Fruit fly (Drosophila melanogaster) whole organism, adult: ENCODE measurements around the gene Ada2a.

Source experiments
- CG11617 ChIP-seq: fragments of 200-800 bp; sonication (Bioruptor generic); optimal IDR thresholded peaks from 2 replicates; lab custom pipeline; 2017; ENCODE audit warnings: mild to moderate bottlenecking, missing biosample characterization, missing genetic modification reagents, missing genetic modification characterization
- CG12768 ChIP-seq: fragments of 200-800 bp; sonication (Bioruptor generic); optimal IDR thresholded peaks from 2 replicates; lab custom pipeline; 2017; ENCODE audit warnings: missing biosample characterization, missing genetic modification characterization, mild to moderate bottlenecking, moderate library complexity, missing genetic modification reagents
- CG14711 ChIP-seq: fragments of 200-800 bp; sonication (Bioruptor generic); optimal IDR thresholded peaks from 2 replicates; lab custom pipeline; 2018; ENCODE audit warnings: missing biosample characterization, mild to moderate bottlenecking, missing genetic modification characterization, moderate library complexity
- CG1620 ChIP-seq: fragments of 200-800 bp; sonication (Bioruptor generic); optimal IDR thresholded peaks from 2 replicates; lab custom pipeline; 2016; ENCODE audit warnings: missing biosample characterization, missing genetic modification characterization
- CG33017 ChIP-seq: fragments of 200-800 bp; sonication (Bioruptor generic); optimal IDR thresholded peaks from 2 replicates; lab custom pipeline; 2018; ENCODE audit warnings: missing biosample characterization, mild to moderate bottlenecking, missing genetic modification characterization, moderate library complexity
- CG5204 ChIP-seq: fragments of 200-800 bp; sonication (Bioruptor generic); optimal IDR thresholded peaks from 2 replicates; lab custom pipeline; 2016; ENCODE audit warnings: missing biosample characterization, missing genetic modification characterization
- CG7045 ChIP-seq: fragments of 200-800 bp; sonication (Bioruptor generic); optimal IDR thresholded peaks from 2 replicates; lab custom pipeline; 2017; ENCODE audit warnings: missing biosample characterization, mild to moderate bottlenecking, missing genetic modification characterization
- CG7101 ChIP-seq: fragments of 200-800 bp; sonication (Bioruptor generic); optimal IDR thresholded peaks from 2 replicates; lab custom pipeline; 2018; ENCODE audit warnings: missing biosample characterization, mild to moderate bottlenecking, missing genetic modification characterization, moderate library complexity
- Clk ChIP-seq: fragments of 200-800 bp; sonication (Bioruptor generic); optimal IDR thresholded peaks from 2 replicates; lab custom pipeline; 2017; ENCODE audit warnings: missing biosample characterization, missing genetic modification characterization
- Crg-1 ChIP-seq: fragments of 200-800 bp; sonication (Bioruptor generic); optimal IDR thresholded peaks from 2 replicates; lab custom pipeline; 2016; ENCODE audit warnings: missing biosample characterization, missing genetic modification characterization
- Hr96 ChIP-seq: fragments of 200-800 bp; sonication (Bioruptor generic); optimal IDR thresholded peaks from 2 replicates; lab custom pipeline; 2016; ENCODE audit warnings: missing biosample characterization, missing genetic modification characterization
- Mnt ChIP-seq: fragments of 200-800 bp; sonication (Bioruptor generic); optimal IDR thresholded peaks from 2 replicates; lab custom pipeline; 2016; ENCODE audit warnings: missing biosample characterization, mild to moderate bottlenecking, missing genetic modification characterization
- bab1 ChIP-seq: fragments of 200-800 bp; sonication (Bioruptor generic); optimal IDR thresholded peaks from 3 replicates; lab custom pipeline; 2019; ENCODE audit warnings: missing biosample characterization, mild to moderate bottlenecking, missing genetic modification characterization, moderate library complexity
- cic ChIP-seq: fragments of 200-800 bp; sonication (Bioruptor generic); optimal IDR thresholded peaks from 2 replicates; lab custom pipeline; 2017; ENCODE audit warnings: missing biosample characterization, mild to moderate bottlenecking, missing genetic modification characterization, moderate library complexity
- cnc ChIP-seq, 2 experiments: fragments of >200 bp; optimal IDR thresholded peaks; 2 replicates each; lab custom pipeline; 2017
- kay ChIP-seq: fragments of 200-800 bp; sonication (Bioruptor generic); peaks from one replicate; lab custom pipeline; 2016; ENCODE audit warnings: missing biosample characterization, missing genetic modification characterization, borderline replicate concordance
- ovo ChIP-seq: fragments of 200-800 bp; sonication (Bioruptor generic); optimal IDR thresholded peaks from 2 replicates; lab custom pipeline; 2016; ENCODE audit warnings: missing biosample characterization, missing genetic modification characterization
- pad ChIP-seq: fragments of 200-800 bp; sonication (Bioruptor generic); optimal IDR thresholded peaks from 3 replicates; lab custom pipeline; 2017; ENCODE audit warnings: missing biosample characterization, missing genetic modification characterization, mild to moderate bottlenecking, moderate library complexity, missing genetic modification reagents
- tj ChIP-seq: fragments of 200-800 bp; sonication (Bioruptor generic); optimal IDR thresholded peaks from 3 replicates; lab custom pipeline; 2017; ENCODE audit warnings: missing biosample characterization, mild to moderate bottlenecking, missing genetic modification characterization, moderate library complexity
- toe ChIP-seq: fragments of 200-800 bp; sonication (Bioruptor generic); optimal IDR thresholded peaks from 2 replicates; lab custom pipeline; 2016; ENCODE audit warnings: missing biosample characterization, missing genetic modification characterization

The Ada2a gene

DNA sequence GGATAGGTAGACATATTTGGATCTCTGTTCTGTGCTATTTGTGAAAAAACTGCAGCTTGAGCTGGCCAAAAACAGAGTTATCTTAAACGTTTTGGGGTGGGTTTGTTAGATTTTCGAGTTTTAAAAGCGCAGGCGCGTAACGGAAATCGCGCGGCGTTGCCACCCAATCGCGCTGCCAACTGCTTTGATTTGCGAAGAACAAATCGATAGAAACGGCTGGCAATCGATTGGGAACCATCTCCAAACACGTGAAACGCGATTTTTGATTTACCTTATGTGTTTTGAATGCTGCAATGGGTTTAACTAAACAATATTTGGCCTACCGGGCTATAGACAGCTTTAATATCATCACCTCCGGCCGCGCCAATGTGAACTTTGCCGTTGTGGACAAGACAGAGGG is 28.2 kb upstream of the Ada2a start, which contains the start of the genes CG14312 and CG8064:
CG14312 (minus strand) TSS at position 88 of the 400 bp plus-strand sequence.
CG8064 (plus strand) TSS at position 220 of the 400 bp plus-strand sequence.
- TF ChIP-seq bab1 (peak; percentile 11), ovo (GFP tag; lab: Kevin White, UChicago) (no peak), Mnt (GFP tag; lab: Kevin White, UChicago) (peak; percentile 97)

DNA sequence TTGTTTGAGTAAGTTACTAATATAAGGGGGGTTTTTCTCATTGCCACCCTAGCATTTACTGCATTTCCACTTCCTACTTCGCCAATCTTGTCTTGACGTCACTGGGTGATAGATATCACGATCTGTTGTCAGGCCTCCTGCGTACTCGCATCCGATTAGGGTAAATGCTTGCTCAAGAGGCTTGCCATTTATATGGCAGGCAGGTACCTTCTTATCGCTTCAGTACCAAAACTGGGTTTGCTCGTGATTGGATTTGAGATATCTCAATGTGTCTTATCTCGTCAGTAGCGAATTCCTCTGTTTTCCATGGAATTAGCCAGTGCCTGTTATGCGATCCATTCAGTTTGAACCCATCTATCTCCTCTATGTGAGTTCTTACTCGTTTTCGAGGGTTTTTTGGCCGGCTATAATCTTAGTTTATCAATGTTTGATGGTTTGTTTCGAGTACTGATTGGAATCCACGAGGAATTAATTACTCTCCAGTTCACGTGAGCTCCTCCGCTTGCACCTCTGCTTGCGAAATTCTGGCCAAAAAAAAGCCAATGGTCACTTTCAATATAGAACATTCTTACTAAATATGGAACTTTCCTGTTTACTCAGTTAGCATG is 25.7 kb upstream of the Ada2a start:
- TF ChIP-seq CG1620 (GFP tag; lab: Kevin White, UChicago) (no peak), cic (GFP tag; lab: Kevin White, UChicago) (no peak), pad (no peak)

DNA sequence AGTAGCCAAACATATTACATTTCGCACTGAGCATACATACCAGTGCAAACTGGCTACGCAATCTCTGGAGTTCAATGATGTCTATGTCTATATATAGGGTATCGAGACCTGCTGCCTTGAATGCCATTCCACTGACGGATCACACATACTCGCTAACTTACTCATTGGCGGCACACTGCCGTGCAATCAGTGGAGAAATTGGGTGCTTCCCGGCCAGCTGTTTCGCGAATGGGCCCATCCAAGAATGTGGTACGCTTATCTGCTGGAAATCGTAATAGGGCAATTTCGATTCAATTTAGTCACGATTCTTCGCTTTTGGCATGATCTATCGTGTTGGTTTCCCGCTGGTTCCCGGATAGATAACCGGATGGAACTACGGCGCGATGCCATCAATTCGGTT is 24.8 kb upstream of the Ada2a start:
- no peak for TF ChIP-seq Clk (GFP tag; lab: Kevin White, UChicago)
- no peak for TF ChIP-seq CG14711 (tag; lab: Kevin White, UChicago)
- no peak for TF ChIP-seq CG5204 (GFP tag; lab: Kevin White, UChicago)
- no peak for TF ChIP-seq cnc (optimal IDR thresholded peaks at IDR 0.05; lab: Kevin White, UChicago)
- no peak for TF ChIP-seq ovo (GFP tag; lab: Kevin White, UChicago)
- no peak for TF ChIP-seq CG7101 (tag; lab: Kevin White, UChicago)
- no peak for TF ChIP-seq Crg-1 (GFP tag; lab: Kevin White, UChicago)
- no peak for TF ChIP-seq CG12768 (GFP tag; lab: Kevin White, UChicago)
- no peak for TF ChIP-seq bab1
- TF ChIP-seq CG11617 (GFP tag; lab: Kevin White, UChicago) = no peak
- no peak for TF ChIP-seq toe (GFP tag; lab: Kevin White, UChicago)
- TF ChIP-seq tj (GFP tag; lab: Kevin White, UChicago) = no peak
- TF ChIP-seq CG7045 (GFP tag; lab: Kevin White, UChicago) = no peak
- no peak for TF ChIP-seq kay (GFP tag; lab: Kevin White, UChicago)
- no peak for TF ChIP-seq Hr96

DNA sequence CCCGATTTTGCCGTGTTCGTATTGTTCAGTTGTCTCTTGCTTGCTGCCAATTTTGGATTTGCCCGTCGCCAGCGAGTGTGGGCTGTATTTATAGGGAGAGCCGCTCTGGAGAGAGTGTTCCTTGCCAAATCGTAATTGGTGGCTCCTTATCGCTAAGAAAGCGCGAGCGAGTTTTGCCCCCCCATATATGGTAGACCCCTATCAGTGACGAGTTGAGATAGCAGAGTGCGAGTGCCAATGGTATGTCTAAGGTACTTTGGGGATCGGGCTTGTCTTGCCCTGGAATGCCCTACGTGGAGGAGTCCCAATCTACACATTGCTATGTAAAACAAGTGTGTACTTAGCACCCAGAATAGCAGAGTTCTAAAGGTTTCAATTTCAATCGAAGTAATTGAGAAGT is 24.2 kb upstream of the Ada2a start, which contains the start of gene CG7142:
CG7142 (minus strand) TSS at position 29 of the 400 bp plus-strand sequence.
- TF ChIP-seq CG33017 (tag; lab: Kevin White, UChicago) = peak; percentile 18
- TF ChIP-seq CG7045 (GFP tag; lab: Kevin White, UChicago) = no peak
- peak; percentile 12 for TF ChIP-seq Mnt (GFP tag; lab: Kevin White, UChicago)
- TF ChIP-seq kay (GFP tag; lab: Kevin White, UChicago) = peak; percentile 34
- peak; percentile 1 for TF ChIP-seq cic (GFP tag; lab: Kevin White, UChicago)
- TF ChIP-seq pad = no peak

DNA sequence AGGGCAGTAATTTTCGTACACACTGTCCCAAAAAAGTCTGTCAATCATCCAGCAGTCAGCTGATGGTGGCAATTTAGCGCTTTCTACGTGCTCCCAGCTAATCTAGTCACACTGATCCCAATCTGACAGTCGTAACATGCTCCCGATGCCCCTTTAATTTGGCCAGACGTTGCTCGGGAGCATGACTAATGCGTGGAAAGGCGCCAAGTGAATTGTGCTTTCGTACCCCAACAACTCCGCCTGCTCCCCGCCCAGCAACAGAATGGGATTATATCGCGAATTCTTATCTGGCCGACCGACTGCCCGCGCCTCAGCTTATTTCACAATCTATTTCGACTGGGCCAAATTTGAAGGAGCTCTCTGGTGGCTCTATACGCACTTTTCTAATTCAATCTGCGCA is 22.1 kb upstream of the Ada2a start:
- TF ChIP-seq cic (GFP tag; lab: Kevin White, UChicago) (no peak), toe (GFP tag; lab: Kevin White, UChicago) (no peak), Hr96 (no peak), CG7045 (GFP tag; lab: Kevin White, UChicago) (no peak), Crg-1 (GFP tag; lab: Kevin White, UChicago) (no peak), Mnt (GFP tag; lab: Kevin White, UChicago) (no peak), pad (no peak), CG1620 (GFP tag; lab: Kevin White, UChicago) (no peak), CG5204 (GFP tag; lab: Kevin White, UChicago) (no peak), bab1 (no peak), tj (GFP tag; lab: Kevin White, UChicago) (no peak), CG11617 (GFP tag; lab: Kevin White, UChicago) (no peak)

DNA sequence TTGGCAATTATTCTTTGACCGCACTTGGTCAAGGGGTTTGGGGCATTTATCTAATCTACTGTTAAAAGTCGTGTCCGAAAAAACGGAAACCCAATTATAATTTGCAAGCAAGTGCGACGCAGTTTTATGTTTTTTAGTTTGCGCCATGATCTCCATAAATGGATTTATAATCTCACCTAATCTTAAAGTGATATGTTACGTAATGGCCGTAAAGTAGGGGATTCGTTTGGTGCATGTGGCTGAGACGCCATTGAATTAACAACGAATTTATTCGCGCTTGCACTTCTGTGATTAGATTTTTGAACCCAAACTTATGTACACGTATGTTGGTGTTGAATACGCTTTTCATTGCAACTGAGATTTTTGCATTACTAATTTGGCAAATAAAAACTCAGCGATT is 21.4 kb upstream of the Ada2a start:
- no peak for TF ChIP-seq toe (GFP tag; lab: Kevin White, UChicago)
- TF ChIP-seq cic (GFP tag; lab: Kevin White, UChicago) = no peak
- TF ChIP-seq CG12768 (GFP tag; lab: Kevin White, UChicago) = no peak
- TF ChIP-seq tj (GFP tag; lab: Kevin White, UChicago) = no peak
- no peak for TF ChIP-seq CG33017 (tag; lab: Kevin White, UChicago)

DNA sequence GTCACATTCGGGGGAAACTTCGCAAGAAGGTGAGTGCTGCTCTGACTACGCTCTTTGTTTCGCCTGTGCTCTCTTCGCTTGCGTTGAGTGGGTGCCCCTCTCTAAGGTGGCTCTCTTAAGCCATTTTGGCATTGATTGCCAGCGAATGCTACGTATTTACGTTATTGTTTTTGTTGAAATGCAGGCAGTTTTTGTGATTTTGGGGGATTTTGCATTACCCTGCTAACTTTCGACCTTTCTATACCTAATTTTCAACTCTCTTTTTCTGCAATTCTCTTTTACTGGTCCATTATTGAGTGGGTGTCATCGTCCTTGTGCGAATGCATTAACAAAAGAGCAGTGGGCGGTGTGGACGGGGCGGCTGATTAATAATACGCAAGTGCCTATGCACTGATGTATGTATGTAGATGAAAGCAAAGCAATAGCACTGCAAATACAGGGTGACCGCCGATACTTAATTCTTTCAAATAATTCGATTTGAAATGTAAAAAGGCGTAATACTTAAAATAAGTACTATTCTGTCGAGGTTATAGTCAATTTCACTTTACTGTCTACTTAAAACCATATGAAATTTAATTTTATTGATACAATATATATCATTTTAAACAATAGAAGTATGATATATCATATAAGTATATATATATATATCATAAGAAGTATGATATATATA is 20.0 kb upstream of the Ada2a start:
- TF ChIP-seq CG11617 (GFP tag; lab: Kevin White, UChicago) (peak; percentile 69), Mnt (GFP tag; lab: Kevin White, UChicago) (no peak), CG33017 (tag; lab: Kevin White, UChicago) (peak; percentile 81), Crg-1 (GFP tag; lab: Kevin White, UChicago) (no peak), Hr96 (no peak), CG7101 (tag; lab: Kevin White, UChicago) (peak; percentile 45), CG14711 (tag; lab: Kevin White, UChicago) (peak; percentile 39), Clk (GFP tag; lab: Kevin White, UChicago) (no peak), bab1 (peak; percentile 13), CG1620 (GFP tag; lab: Kevin White, UChicago) (no peak)
